Fruit fly (Drosophila melanogaster) whole organism: ENCODE results near the gene CG15531.

Experiments used
- CG8478 ChIP-seq: fragments of >200 bp; optimal IDR thresholded peaks from 2 replicates; lab custom pipeline; 2018; ENCODE audit warnings: inconsistent platforms
- Dll ChIP-seq: fragments of >200 bp; optimal IDR thresholded peaks from 2 replicates; lab custom pipeline; 2017
- EcR ChIP-seq, 2 experiments: fragments of >200 bp; optimal IDR thresholded peaks; 2 replicates each; lab custom pipeline; 2017; ENCODE audit warnings: missing biosample characterization in 2 of 2, missing genetic modification characterization in 2 of 2, missing genetic modification reagents in 2 of 2
- pan ChIP-seq: fragments of >200 bp; optimal IDR thresholded peaks from 2 replicates; lab custom pipeline; 2017
- psq ChIP-seq: fragments of >200 bp; optimal IDR thresholded peaks from 2 replicates; lab custom pipeline; 2017
- usp ChIP-seq: fragments of >200 bp; optimal IDR thresholded peaks from 2 replicates; lab custom pipeline; 2017; ENCODE audit warnings: missing biosample characterization, missing genetic modification characterization, mixed read lengths

DNA sequence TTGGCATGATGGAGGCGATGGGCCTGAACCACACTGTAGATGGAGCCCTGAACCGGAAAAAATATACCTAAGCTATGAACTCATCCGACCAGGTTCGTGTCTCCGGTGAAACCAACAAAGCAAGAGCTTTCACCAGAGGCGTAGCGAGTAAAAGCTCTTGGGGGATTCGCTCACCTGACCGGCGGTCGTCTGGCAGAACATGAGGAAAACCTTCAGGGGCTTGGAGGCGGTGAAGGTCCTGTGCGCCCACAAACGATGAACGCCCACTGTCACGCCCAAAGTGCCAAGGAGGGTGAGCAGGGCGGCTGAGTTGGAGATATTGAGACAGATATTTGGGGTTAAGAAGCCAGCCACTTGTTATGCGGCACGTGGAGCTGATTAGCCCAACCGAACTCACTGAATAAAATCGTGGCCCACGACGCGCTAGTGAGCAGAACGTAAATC, 400 bp downstream of the CG15531 start:
- TF ChIP-seq psq (lab: Kevin White, UChicago) (no peak), Dll (lab: Kevin White, UChicago) (no peak), usp (GFP tag; lab: Kevin White, UChicago) (no peak), CG8478 (lab: Kevin White, UChicago) (no peak), pan (lab: Kevin White, UChicago) (no peak), EcR (GFP tag; optimal IDR thresholded peaks at IDR 0.05; lab: Kevin White, UChicago) (no peak)
